Worm (Caenorhabditis elegans) whole organism, young adult: ENCODE data around the gene W03F8.4.

Source experiments
- F23B12.7 ChIP-seq: sonication (generic microtip); optimal IDR thresholded peaks from 2 replicates; lab custom pipeline; 2017; ENCODE audit warnings: missing genetic modification characterization, mild to moderate bottlenecking, missing compliant biosample characterization, antibody characterized with exemption, moderate library complexity; ENCODE audit not compliant: insufficient read depth
- attf-5 ChIP-seq: fragments of 200-800 bp; sonication (Bioruptor generic); optimal IDR thresholded peaks from 2 replicates; lab custom pipeline; 2018; ENCODE audit warnings: mild to moderate bottlenecking, missing genetic modification characterization, missing compliant biosample characterization
- him-1 ChIP-seq: sonication (generic microtip); optimal IDR thresholded peaks from 2 replicates; lab custom pipeline; 2016; ENCODE audit warnings: missing genotype, missing genetic modification reagents, missing genetic modification characterization, missing compliant biosample characterization
- hlh-26 ChIP-seq: fragments of 200-800 bp; sonication (Bioruptor generic); conservative IDR thresholded peaks from 2 replicates; pipeline ENCODE4 v1.3.6; 2022; ENCODE audit warnings: missing genetic modification reagents, missing genetic modification characterization, missing compliant biosample characterization
- let-607 ChIP-seq, 2 experiments: fragments of 200-800 bp in 1 of 2; sonication (Bioruptor generic) in 1 of 2; sonication (generic microtip) in 1 of 2; optimal IDR thresholded peaks; 2 replicates each; lab custom pipeline; 2016 to 2018; ENCODE audit warnings: mild to moderate bottlenecking in 2 of 2, missing compliant biosample characterization in 2 of 2, missing genetic modification characterization in 2 of 2, moderate library complexity in 2 of 2, missing genotype in 1 of 2
- tbp1 ChIP-seq: fragments of 200-800 bp; sonication (Bioruptor generic); optimal IDR thresholded peaks from 2 replicates; lab custom pipeline; 2018; ENCODE audit warnings: mild to moderate bottlenecking, missing genetic modification characterization, missing compliant biosample characterization

DNA sequence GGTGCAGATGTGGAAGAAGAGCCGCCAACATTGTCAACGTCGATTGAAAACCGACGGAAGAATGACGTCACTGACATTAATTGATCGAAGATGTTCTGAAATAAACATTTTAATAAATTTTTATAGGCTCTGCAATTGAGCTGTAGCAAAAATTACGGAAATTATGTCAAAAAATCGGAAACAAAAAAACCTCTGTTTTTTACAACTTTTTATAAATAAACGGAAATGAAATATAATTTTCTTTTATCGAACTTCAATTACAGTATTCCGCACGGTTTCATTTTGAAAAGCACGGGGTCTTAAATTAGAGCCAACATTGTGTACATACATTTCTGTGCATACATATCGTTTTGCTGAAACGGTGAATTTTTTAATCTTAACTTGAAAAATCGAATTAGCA, 31.5 kb upstream of the W03F8.4 start, which contains the start of gene soc-2:
- no peak for TF ChIP-seq hlh-26 (GFP tag; lab: Robert Waterston, UW)
- TF ChIP-seq let-607 (tag; optimal IDR thresholded peaks at IDR 0.05; lab: Kevin White, UChicago): no peak
- no peak for TF ChIP-seq tbp1 (GFP tag; lab: Kevin White, UChicago)
- no peak for TF ChIP-seq F23B12.7 (tag; lab: Kevin White, UChicago)
- no peak for TF ChIP-seq attf-5 (GFP tag; lab: Kevin White, UChicago)
- TF ChIP-seq him-1: no peak
